Fruit fly (Drosophila melanogaster) whole organism, wandering third instar larva: ENCODE data around the gene Dad.

ENCODE experiments used
- Abd-B ChIP-seq: fragments of >200 bp; optimal IDR thresholded peaks from 2 replicates; lab custom pipeline; 2017; ENCODE audit warnings: missing biosample characterization, missing genetic modification characterization
- CG32264 ChIP-seq: fragments of 200-800 bp; sonication (Bioruptor generic); optimal IDR thresholded peaks from 2 replicates; lab custom pipeline; 2016; ENCODE audit warnings: missing biosample characterization, missing genetic modification characterization
- CG9705 ChIP-seq: fragments of 200-800 bp; sonication (Bioruptor generic); optimal IDR thresholded peaks from 2 replicates; lab custom pipeline; 2018; ENCODE audit warnings: missing biosample characterization, mild to moderate bottlenecking, missing genetic modification characterization
- CrebA ChIP-seq: fragments of 200-800 bp; sonication (Bioruptor generic); optimal IDR thresholded peaks from 2 replicates; lab custom pipeline; 2016; ENCODE audit warnings: missing biosample characterization, mild to moderate bottlenecking, missing genetic modification characterization, borderline replicate concordance
- Dfd ChIP-seq: fragments of >200 bp; optimal IDR thresholded peaks from 2 replicates; lab custom pipeline; 2017; ENCODE audit warnings: missing biosample characterization, missing genetic modification characterization
- Dif ChIP-seq: fragments of 200-275, 200-300 bp; sonication (Bioruptor generic); optimal IDR thresholded peaks from 2 replicates; lab custom pipeline; 2018; ENCODE audit warnings: missing biosample characterization, missing genetic modification characterization; ENCODE audit not compliant: partially characterized antibody
- GATAd ChIP-seq: sonication (Bioruptor generic); optimal IDR thresholded peaks from 2 replicates; lab custom pipeline; 2016; ENCODE audit warnings: missing biosample characterization, missing genetic modification characterization
- HLH106 ChIP-seq: fragments of 200-800 bp; optimal IDR thresholded peaks from 3 replicates; lab custom pipeline; 2019; ENCODE audit warnings: missing biosample characterization, mild to moderate bottlenecking, missing genetic modification characterization, moderate library complexity
- Hnf4 ChIP-seq: fragments of 200-800 bp; sonication (Bioruptor generic); optimal IDR thresholded peaks from 2 replicates; lab custom pipeline; 2016; ENCODE audit warnings: missing biosample characterization, mild to moderate bottlenecking, missing genetic modification characterization
- Hr78 ChIP-seq: fragments of >200 bp; optimal IDR thresholded peaks from 2 replicates; lab custom pipeline; 2017; ENCODE audit warnings: missing biosample characterization, missing genetic modification characterization
- Hr83 ChIP-seq: fragments of 200-300 bp; sonication (Bioruptor generic); optimal IDR thresholded peaks from 2 replicates; lab custom pipeline; 2016; ENCODE audit warnings: missing biosample characterization, mild to moderate bottlenecking, missing genetic modification characterization, moderate library complexity; ENCODE audit not compliant: poor library complexity, severe bottlenecking
- Jra ChIP-seq: sonication (Bioruptor generic); optimal IDR thresholded peaks from 2 replicates; lab custom pipeline; 2016; ENCODE audit warnings: missing biosample characterization, missing genetic modification characterization
- Mio ChIP-seq: sonication (Bioruptor generic); optimal IDR thresholded peaks from 2 replicates; lab custom pipeline; 2016; ENCODE audit warnings: missing biosample characterization, missing genetic modification characterization
- Myc ChIP-seq: fragments of >200 bp; optimal IDR thresholded peaks from 2 replicates; lab custom pipeline; 2017
- N ChIP-seq: fragments of >200 bp; optimal IDR thresholded peaks from 2 replicates; lab custom pipeline; 2018; ENCODE audit warnings: missing biosample characterization, missing external identifiers, missing genetic modification characterization
- OdsH ChIP-seq: fragments of 200-800 bp; sonication (Bioruptor generic); optimal IDR thresholded peaks from 2 replicates; lab custom pipeline; 2016; ENCODE audit warnings: missing biosample characterization, mild to moderate bottlenecking, missing genetic modification characterization
- Rel ChIP-seq, 2 experiments: fragments of 200-800 bp; sonication (Bioruptor generic) in 1 of 2; optimal IDR thresholded peaks; 2 replicates in 1 of 2; 3 replicates in 1 of 2; lab custom pipeline; 2016 to 2019; ENCODE audit warnings: mild to moderate bottlenecking in 2 of 2, missing biosample characterization in 2 of 2, missing genetic modification characterization in 2 of 2, moderate library complexity in 1 of 2
- Sp1 ChIP-seq: fragments of 200-800 bp; sonication (Bioruptor generic); optimal IDR thresholded peaks from 3 replicates; lab custom pipeline; 2019; ENCODE audit warnings: missing biosample characterization, mild to moderate bottlenecking, missing genetic modification characterization, moderate library complexity
- Vsx2 ChIP-seq: fragments of 200-300, 225-300 bp; sonication (Bioruptor generic); optimal IDR thresholded peaks from 2 replicates; lab custom pipeline; 2018; ENCODE audit warnings: missing biosample characterization, missing genetic modification characterization; ENCODE audit not compliant: partially characterized antibody
- br ChIP-seq: fragments of 200-800 bp; sonication (Bioruptor generic); optimal IDR thresholded peaks from 2 replicates; lab custom pipeline; 2016; ENCODE audit warnings: missing biosample characterization, missing genetic modification characterization
- brk ChIP-seq: fragments of 200-800 bp; sonication (Bioruptor generic); optimal IDR thresholded peaks from 2 replicates; lab custom pipeline; 2016; ENCODE audit warnings: missing biosample characterization, mild to moderate bottlenecking, missing genetic modification characterization
- dl ChIP-seq, 2 experiments: fragments of 175-275, 200-275 bp in 1 of 2; fragments of 200-275 bp in 1 of 2; sonication (Bioruptor generic); optimal IDR thresholded peaks; lab custom pipeline; 2018; ENCODE audit warnings: mild to moderate bottlenecking in 2 of 2, missing biosample characterization in 2 of 2, missing genetic modification characterization in 2 of 2, moderate library complexity in 2 of 2; ENCODE audit not compliant: partially characterized antibody in 2 of 2, insufficient read depth in 1 of 2
- dmrt93B ChIP-seq: fragments of 200-800 bp; sonication (Bioruptor generic); optimal IDR thresholded peaks from 2 replicates; lab custom pipeline; 2018; ENCODE audit warnings: missing biosample characterization, mild to moderate bottlenecking, missing genetic modification characterization
- dsf ChIP-seq: sonication (Bioruptor generic); optimal IDR thresholded peaks from 2 replicates; lab custom pipeline; 2016; ENCODE audit warnings: missing biosample characterization, missing genetic modification characterization, borderline replicate concordance
- ey ChIP-seq: fragments of 200-800 bp; sonication (Bioruptor generic); optimal IDR thresholded peaks from 2 replicates; lab custom pipeline; 2016; ENCODE audit warnings: missing biosample characterization, missing genetic modification characterization
- foxo ChIP-seq, 2 experiments: fragments of 200-800 bp; sonication (Bioruptor generic); optimal IDR thresholded peaks; 2 replicates in 1 of 2; 3 replicates in 1 of 2; lab custom pipeline; 2016 to 2017; ENCODE audit warnings: missing biosample characterization in 2 of 2, missing genetic modification characterization in 2 of 2
- fru ChIP-seq: fragments of 200-800 bp; sonication (Bioruptor generic); optimal IDR thresholded peaks from 3 replicates; lab custom pipeline; 2016; ENCODE audit warnings: missing biosample characterization, mild to moderate bottlenecking, missing genetic modification characterization
- h ChIP-seq: fragments of 200-800 bp; sonication (Bioruptor generic); optimal IDR thresholded peaks from 3 replicates; lab custom pipeline; 2016; ENCODE audit warnings: missing biosample characterization, mild to moderate bottlenecking, missing genetic modification characterization
- jim ChIP-seq: fragments of 175-275, 200-325 bp; sonication (Bioruptor generic); optimal IDR thresholded peaks from 2 replicates; lab custom pipeline; 2016; ENCODE audit warnings: missing biosample characterization, mild to moderate bottlenecking, missing genetic modification characterization
- lola ChIP-seq: fragments of >200 bp; optimal IDR thresholded peaks from 2 replicates; lab custom pipeline; 2017; ENCODE audit warnings: missing biosample characterization, missing genetic modification characterization
- pan ChIP-seq: fragments of >200 bp; optimal IDR thresholded peaks from 2 replicates; lab custom pipeline; 2017
- psq ChIP-seq: fragments of 200-800 bp; sonication (Bioruptor generic); optimal IDR thresholded peaks from 3 replicates; lab custom pipeline; 2017; ENCODE audit warnings: missing biosample characterization, mild to moderate bottlenecking, missing genetic modification characterization, moderate library complexity
- rgr ChIP-seq: fragments of 200-800 bp; sonication (Bioruptor generic); optimal IDR thresholded peaks from 3 replicates; lab custom pipeline; 2016; ENCODE audit warnings: missing biosample characterization, mild to moderate bottlenecking, missing genetic modification characterization
- sage ChIP-seq: fragments of 200-800 bp; sonication (Bioruptor generic); optimal IDR thresholded peaks from 2 replicates; lab custom pipeline; 2016; ENCODE audit warnings: missing biosample characterization, mild to moderate bottlenecking, missing genetic modification characterization
- sv ChIP-seq: fragments of 200-800 bp; sonication (Bioruptor generic); optimal IDR thresholded peaks from 3 replicates; lab custom pipeline; 2016; ENCODE audit warnings: missing biosample characterization, missing genetic modification characterization
- tai ChIP-seq: sonication (Bioruptor generic); optimal IDR thresholded peaks from 2 replicates; lab custom pipeline; 2016; ENCODE audit warnings: missing biosample characterization, missing genetic modification characterization
- usp ChIP-seq: fragments of >200 bp; optimal IDR thresholded peaks from 2 replicates; lab custom pipeline; 2017; ENCODE audit warnings: missing biosample characterization, missing genetic modification characterization
- woc ChIP-seq: sonication (Bioruptor generic); optimal IDR thresholded peaks from 2 replicates; lab custom pipeline; 2016; ENCODE audit warnings: missing biosample characterization, mild to moderate bottlenecking, missing genetic modification characterization

The Dad gene

DNA sequence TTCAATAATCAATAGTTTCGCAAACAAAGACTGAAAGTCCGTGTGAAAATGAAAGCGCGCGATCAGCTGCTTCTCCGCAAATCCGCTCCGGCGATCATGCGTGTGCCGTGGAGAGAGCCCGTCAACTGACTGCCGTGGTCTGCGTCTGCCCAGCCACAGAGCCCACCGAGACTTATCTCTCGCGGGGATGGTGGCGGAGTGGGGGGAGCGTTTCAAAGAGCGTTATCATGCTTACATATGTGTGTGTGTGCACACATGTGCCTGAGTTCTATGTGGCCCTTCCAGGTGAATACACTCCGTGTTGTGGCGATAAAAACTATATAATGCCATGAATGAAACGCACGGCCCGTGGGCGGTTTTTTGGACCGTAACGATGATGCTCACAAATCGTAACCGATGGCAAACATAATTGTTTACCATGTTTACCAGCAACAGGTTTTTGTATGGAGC is 24.2 kb downstream of the Dad start:
- TF ChIP-seq Abd-B (GFP tag; lab: Kevin White, UChicago) (no peak), lola (GFP tag; lab: Kevin White, UChicago) (no peak), Hr83 (peak; percentile 48), h (peak; percentile 44), usp (GFP tag; lab: Kevin White, UChicago) (no peak), CrebA (GFP tag; lab: Kevin White, UChicago) (no peak), Rel (GFP tag; optimal IDR thresholded peaks at IDR 0.05; lab: Kevin White, UChicago) (no peak), Rel (tag; optimal IDR thresholded peaks at IDR 0.05; lab: Kevin White, UChicago) (peak; percentile 82), OdsH (GFP tag; lab: Kevin White, UChicago) (no peak), Sp1 (peak; percentile 14), Hnf4 (GFP tag; lab: Kevin White, UChicago) (peak; percentile 2), dmrt93B (GFP tag; lab: Kevin White, UChicago) (no peak)

DNA sequence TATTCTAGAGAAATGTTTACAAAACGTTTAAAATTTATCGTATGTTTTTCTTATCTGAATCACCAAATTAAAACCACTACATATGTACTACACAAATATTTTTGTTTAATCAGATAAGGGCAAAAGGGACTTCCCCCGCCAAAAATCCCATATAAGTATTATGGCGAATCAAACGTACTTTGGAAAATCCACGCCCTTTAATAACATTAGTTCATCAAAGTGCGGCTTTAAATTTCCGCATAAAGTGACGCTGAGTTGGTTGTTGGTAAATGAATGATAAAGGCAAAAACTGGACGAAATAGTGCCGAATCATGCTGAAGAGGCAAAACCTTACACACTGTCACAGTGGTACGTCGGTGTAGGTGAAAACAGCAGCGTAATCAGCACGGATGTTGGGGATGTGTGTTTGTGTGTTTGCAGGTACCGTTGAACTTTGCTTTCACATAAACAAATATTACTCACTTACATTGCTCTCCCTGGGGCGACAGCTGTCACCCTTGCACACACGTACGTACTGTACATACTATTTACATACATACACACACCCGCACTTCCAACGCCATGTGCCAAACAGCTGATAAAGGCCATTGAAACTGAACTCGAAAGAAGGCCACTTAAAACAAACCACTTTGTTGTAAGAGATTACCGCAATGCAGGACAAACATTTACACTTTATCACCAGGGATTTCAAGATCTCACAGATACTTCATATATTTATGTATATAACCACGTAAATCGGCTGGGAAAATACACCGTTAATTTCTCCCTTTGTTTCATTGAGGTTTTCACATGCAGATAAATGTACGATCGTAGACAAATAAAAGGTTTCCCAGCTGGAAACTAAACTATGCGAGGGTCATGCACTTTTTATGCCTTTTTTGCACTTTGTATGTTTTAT is 25.4 kb downstream of the Dad start:
- TF ChIP-seq foxo (GFP tag; optimal IDR thresholded peaks at IDR 0.05; lab: Kevin White, UChicago) = peak in 1 of 2 experiments; percentile 0
- no peak for TF ChIP-seq brk (GFP tag; lab: Kevin White, UChicago)
- peak; percentile 39 for TF ChIP-seq Rel (GFP tag; optimal IDR thresholded peaks at IDR 0.05; lab: Kevin White, UChicago)
- TF ChIP-seq Rel (tag; optimal IDR thresholded peaks at IDR 0.05; lab: Kevin White, UChicago) = peak; percentile 97
- TF ChIP-seq Mio (GFP tag; lab: Kevin White, UChicago) = no peak
- peak; percentile 56 for TF ChIP-seq Hr83
- no peak for TF ChIP-seq jim (GFP tag; lab: Kevin White, UChicago)

DNA sequence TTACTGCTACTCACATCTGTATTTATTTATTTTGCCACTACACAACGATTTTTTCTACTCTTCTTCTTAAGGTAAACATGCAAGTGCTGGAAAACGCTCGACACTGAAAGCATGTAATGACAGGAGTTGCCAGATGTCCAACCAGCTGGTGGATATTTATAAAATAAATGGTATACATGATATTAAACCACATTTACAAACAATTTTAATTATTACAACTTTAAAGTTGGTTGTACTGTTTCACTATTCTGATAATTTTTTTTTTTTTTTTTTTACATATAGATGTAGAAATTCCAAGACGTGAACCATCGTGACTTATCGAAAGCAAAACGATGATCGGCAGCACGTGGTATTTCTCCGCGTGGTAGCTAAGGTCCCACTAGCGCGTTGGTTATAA is 26.1 kb downstream of the Dad start, which contains the start of the genes Keap1 and kuk:
Gene Keap1, minus strand, starts transcription at position 87 of the 397 bp plus-strand sequence.
Gene kuk, plus strand, starts transcription at position 386 of the 397 bp plus-strand sequence.
- TF ChIP-seq Dfd (no peak), Hr78 (GFP tag; lab: Kevin White, UChicago) (no peak), dl (GFP tag; optimal IDR thresholded peaks at IDR 0.05; lab: Kevin White, UChicago; ENCODE audit: insufficient read depth in 1 of 2, partially characterized antibody in 2 of 2) (no peak), CG32264 (GFP tag; lab: Kevin White, UChicago) (no peak), h (peak; percentile 82), Dif (GFP tag; lab: Kevin White, UChicago) (no peak), Jra (GFP tag; lab: Kevin White, UChicago) (peak; percentile 85), usp (GFP tag; lab: Kevin White, UChicago) (no peak), dmrt93B (GFP tag; lab: Kevin White, UChicago) (peak; percentile 36), Hnf4 (GFP tag; lab: Kevin White, UChicago) (peak; percentile 92), psq (GFP tag; lab: Kevin White, UChicago) (peak; percentile 45), Vsx2 (GFP tag; lab: Kevin White, UChicago) (no peak), Hr83 (peak; percentile 94), woc (no peak), CrebA (GFP tag; lab: Kevin White, UChicago) (no peak), rgr (peak; percentile 82), sv (GFP tag; lab: Kevin White, UChicago) (peak; percentile 72), HLH106 (tag; lab: Kevin White, UChicago) (peak; percentile 48), Myc (lab: Kevin White, UChicago) (peak; percentile 55), jim (GFP tag; lab: Kevin White, UChicago) (no peak), Sp1 (peak; percentile 39), CG9705 (GFP tag; lab: Kevin White, UChicago) (no peak), dsf (GFP tag; lab: Kevin White, UChicago) (peak; percentile 76), lola (GFP tag; lab: Kevin White, UChicago) (no peak), Mio (GFP tag; lab: Kevin White, UChicago) (no peak), Rel (GFP tag; optimal IDR thresholded peaks at IDR 0.05; lab: Kevin White, UChicago) (no peak), Rel (tag; optimal IDR thresholded peaks at IDR 0.05; lab: Kevin White, UChicago) (peak; percentile 38), fru (GFP tag; lab: Kevin White, UChicago) (peak; percentile 71), Abd-B (GFP tag; lab: Kevin White, UChicago) (no peak), GATAd (no peak), N (no peak), brk (GFP tag; lab: Kevin White, UChicago) (peak; percentile 87), sage (peak; percentile 6), ey (GFP tag; lab: Kevin White, UChicago) (peak; percentile 61), foxo (GFP tag; optimal IDR thresholded peaks at IDR 0.05; lab: Kevin White, UChicago) (peak in 1 of 2 experiments; percentile 73), pan (lab: Kevin White, UChicago) (no peak), br (peak; percentile 71), tai (GFP tag; lab: Kevin White, UChicago) (no peak), OdsH (GFP tag; lab: Kevin White, UChicago) (peak; percentile 52)
